Fruit fly (Drosophila melanogaster) whole organism, adult: ENCODE data around the gene Droj2.

Experiments used
- CG11617 ChIP-seq: fragments of 200-800 bp; sonication (Bioruptor generic); optimal IDR thresholded peaks from 2 replicates; lab custom pipeline; 2017; ENCODE audit warnings: mild to moderate bottlenecking, missing biosample characterization, missing genetic modification reagents, missing genetic modification characterization
- CG12768 ChIP-seq: fragments of 200-800 bp; sonication (Bioruptor generic); optimal IDR thresholded peaks from 2 replicates; lab custom pipeline; 2017; ENCODE audit warnings: missing biosample characterization, missing genetic modification characterization, mild to moderate bottlenecking, moderate library complexity, missing genetic modification reagents
- CG14711 ChIP-seq: fragments of 200-800 bp; sonication (Bioruptor generic); optimal IDR thresholded peaks from 2 replicates; lab custom pipeline; 2018; ENCODE audit warnings: missing biosample characterization, mild to moderate bottlenecking, missing genetic modification characterization, moderate library complexity
- CG1620 ChIP-seq: fragments of 200-800 bp; sonication (Bioruptor generic); optimal IDR thresholded peaks from 2 replicates; lab custom pipeline; 2016; ENCODE audit warnings: missing biosample characterization, missing genetic modification characterization
- CG33017 ChIP-seq: fragments of 200-800 bp; sonication (Bioruptor generic); optimal IDR thresholded peaks from 2 replicates; lab custom pipeline; 2018; ENCODE audit warnings: missing biosample characterization, mild to moderate bottlenecking, missing genetic modification characterization, moderate library complexity
- CG5204 ChIP-seq: fragments of 200-800 bp; sonication (Bioruptor generic); optimal IDR thresholded peaks from 2 replicates; lab custom pipeline; 2016; ENCODE audit warnings: missing biosample characterization, missing genetic modification characterization
- CG7045 ChIP-seq: fragments of 200-800 bp; sonication (Bioruptor generic); optimal IDR thresholded peaks from 2 replicates; lab custom pipeline; 2017; ENCODE audit warnings: missing biosample characterization, mild to moderate bottlenecking, missing genetic modification characterization
- CG7101 ChIP-seq: fragments of 200-800 bp; sonication (Bioruptor generic); optimal IDR thresholded peaks from 2 replicates; lab custom pipeline; 2018; ENCODE audit warnings: missing biosample characterization, mild to moderate bottlenecking, missing genetic modification characterization, moderate library complexity
- Clk ChIP-seq: fragments of 200-800 bp; sonication (Bioruptor generic); optimal IDR thresholded peaks from 2 replicates; lab custom pipeline; 2017; ENCODE audit warnings: missing biosample characterization, missing genetic modification characterization
- Crg-1 ChIP-seq: fragments of 200-800 bp; sonication (Bioruptor generic); optimal IDR thresholded peaks from 2 replicates; lab custom pipeline; 2016; ENCODE audit warnings: missing biosample characterization, missing genetic modification characterization
- Hr96 ChIP-seq: fragments of 200-800 bp; sonication (Bioruptor generic); optimal IDR thresholded peaks from 2 replicates; lab custom pipeline; 2016; ENCODE audit warnings: missing biosample characterization, missing genetic modification characterization
- Mnt ChIP-seq: fragments of 200-800 bp; sonication (Bioruptor generic); optimal IDR thresholded peaks from 2 replicates; lab custom pipeline; 2016; ENCODE audit warnings: missing biosample characterization, mild to moderate bottlenecking, missing genetic modification characterization
- bab1 ChIP-seq: fragments of 200-800 bp; sonication (Bioruptor generic); optimal IDR thresholded peaks from 3 replicates; lab custom pipeline; 2019; ENCODE audit warnings: missing biosample characterization, mild to moderate bottlenecking, missing genetic modification characterization, moderate library complexity
- cic ChIP-seq: fragments of 200-800 bp; sonication (Bioruptor generic); optimal IDR thresholded peaks from 2 replicates; lab custom pipeline; 2017; ENCODE audit warnings: missing biosample characterization, mild to moderate bottlenecking, missing genetic modification characterization, moderate library complexity
- cnc ChIP-seq, 2 experiments: fragments of >200 bp; optimal IDR thresholded peaks; 2 replicates each; lab custom pipeline; 2017
- kay ChIP-seq: fragments of 200-800 bp; sonication (Bioruptor generic); peaks from one replicate; lab custom pipeline; 2016; ENCODE audit warnings: missing biosample characterization, missing genetic modification characterization, borderline replicate concordance
- ovo ChIP-seq: fragments of 200-800 bp; sonication (Bioruptor generic); optimal IDR thresholded peaks from 2 replicates; lab custom pipeline; 2016; ENCODE audit warnings: missing biosample characterization, missing genetic modification characterization
- pad ChIP-seq: fragments of 200-800 bp; sonication (Bioruptor generic); optimal IDR thresholded peaks from 3 replicates; lab custom pipeline; 2017; ENCODE audit warnings: missing biosample characterization, missing genetic modification characterization, mild to moderate bottlenecking, moderate library complexity, missing genetic modification reagents
- tj ChIP-seq: fragments of 200-800 bp; sonication (Bioruptor generic); optimal IDR thresholded peaks from 3 replicates; lab custom pipeline; 2017; ENCODE audit warnings: missing biosample characterization, mild to moderate bottlenecking, missing genetic modification characterization, moderate library complexity
- toe ChIP-seq: fragments of 200-800 bp; sonication (Bioruptor generic); optimal IDR thresholded peaks from 2 replicates; lab custom pipeline; 2016; ENCODE audit warnings: missing biosample characterization, missing genetic modification characterization

Gene Droj2

DNA sequence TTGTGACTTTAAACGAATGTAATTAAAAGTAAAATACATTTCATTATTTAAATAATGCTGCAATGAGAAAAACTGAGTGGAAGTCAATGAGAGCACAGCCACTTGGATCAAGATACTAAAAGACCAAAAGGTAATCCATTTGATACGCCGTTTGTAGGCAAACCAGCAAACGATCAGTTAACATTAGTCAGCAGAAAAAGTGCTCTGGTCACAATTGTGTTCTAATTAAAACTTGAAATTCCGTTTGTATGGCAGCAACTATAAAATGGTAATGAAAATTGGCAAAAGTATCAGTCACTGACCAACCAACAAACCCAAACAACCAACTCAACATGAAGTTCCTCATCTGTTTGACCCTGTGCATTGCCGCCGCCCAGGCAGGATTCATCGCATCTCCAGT lies 15.6 kb downstream of the Droj2 start, which contains the start of gene CG14377:
TSS of gene CG14377 (plus strand) at position 301 of the 400 bp plus-strand sequence.
- TF ChIP-seq CG7045 (GFP tag; lab: Kevin White, UChicago): no peak
- TF ChIP-seq CG33017: no peak
- TF ChIP-seq CG7101 (tag; lab: Kevin White, UChicago): no peak
- TF ChIP-seq CG5204 (GFP tag; lab: Kevin White, UChicago): no peak
- TF ChIP-seq CG11617: no peak
- no peak for TF ChIP-seq toe
- no peak for TF ChIP-seq cic
- no peak for TF ChIP-seq bab1 (GFP tag; lab: Kevin White, UChicago)
- TF ChIP-seq Clk (GFP tag; lab: Kevin White, UChicago): no peak
- TF ChIP-seq CG1620: no peak
- TF ChIP-seq tj (GFP tag; lab: Kevin White, UChicago): no peak
- no peak for TF ChIP-seq pad (GFP tag; lab: Kevin White, UChicago)
- TF ChIP-seq CG12768: no peak
- no peak for TF ChIP-seq Hr96 (GFP tag; lab: Kevin White, UChicago)
- TF ChIP-seq CG14711 (tag; lab: Kevin White, UChicago): no peak
- no peak for TF ChIP-seq ovo (GFP tag; lab: Kevin White, UChicago)
- no peak for TF ChIP-seq cnc (optimal IDR thresholded peaks at IDR 0.05; lab: Kevin White, UChicago)
- no peak for TF ChIP-seq kay

- TF ChIP-seq kay: no peak
- TF ChIP-seq toe: no peak
- no peak for TF ChIP-seq cic
- peak; percentile 55 for TF ChIP-seq CG5204 (GFP tag; lab: Kevin White, UChicago)
- TF ChIP-seq CG14711 (tag; lab: Kevin White, UChicago): peak; percentile 63
- TF ChIP-seq ovo (GFP tag; lab: Kevin White, UChicago): peak; percentile 55
- TF ChIP-seq Mnt (GFP tag; lab: Kevin White, UChicago): no peak
- peak; percentile 79 for TF ChIP-seq bab1 (GFP tag; lab: Kevin White, UChicago)
- TF ChIP-seq CG33017: peak; percentile 5
- peak; percentile 37 for TF ChIP-seq Hr96 (GFP tag; lab: Kevin White, UChicago)
- peak; percentile 68 for TF ChIP-seq CG7101 (tag; lab: Kevin White, UChicago)
- no peak for TF ChIP-seq cnc (optimal IDR thresholded peaks at IDR 0.05; lab: Kevin White, UChicago)
- peak; percentile 64 for TF ChIP-seq Crg-1 (GFP tag; lab: Kevin White, UChicago)
- TF ChIP-seq pad (GFP tag; lab: Kevin White, UChicago): peak; percentile 38
- no peak for TF ChIP-seq CG12768
- peak; percentile 55 for TF ChIP-seq CG7045 (GFP tag; lab: Kevin White, UChicago)
- no peak for TF ChIP-seq Clk (GFP tag; lab: Kevin White, UChicago)
- peak; percentile 71 for TF ChIP-seq CG11617
- peak; percentile 27 for TF ChIP-seq CG1620
- peak; percentile 71 for TF ChIP-seq tj (GFP tag; lab: Kevin White, UChicago)
Measured at dm6 chr3R:13400902-13401721, 19.2 kb downstream of the Droj2 start.

dm6 chr3R:13401722-13402296 lies 19.9 kb downstream of the Droj2 start, which contains the start of gene GILT1:
Gene GILT1, minus strand, starts transcription at chr3R:13401862.
- TF ChIP-seq CG12768 (no peak), Crg-1 (GFP tag; lab: Kevin White, UChicago) (no peak), tj (GFP tag; lab: Kevin White, UChicago) (peak; percentile 1), Mnt (GFP tag; lab: Kevin White, UChicago) (peak; percentile 43), CG33017 (no peak), cnc (optimal IDR thresholded peaks at IDR 0.05; lab: Kevin White, UChicago) (no peak), CG7045 (GFP tag; lab: Kevin White, UChicago) (no peak), CG5204 (GFP tag; lab: Kevin White, UChicago) (no peak), Clk (GFP tag; lab: Kevin White, UChicago) (no peak), pad (GFP tag; lab: Kevin White, UChicago) (peak; percentile 59), CG1620 (no peak), ovo (GFP tag; lab: Kevin White, UChicago) (peak; percentile 44), cic (peak; percentile 22), toe (no peak), CG14711 (tag; lab: Kevin White, UChicago) (no peak), CG7101 (tag; lab: Kevin White, UChicago) (peak; percentile 12), kay (peak; percentile 69), bab1 (GFP tag; lab: Kevin White, UChicago) (peak; percentile 39), CG11617 (no peak), Hr96 (GFP tag; lab: Kevin White, UChicago) (no peak)

DNA sequence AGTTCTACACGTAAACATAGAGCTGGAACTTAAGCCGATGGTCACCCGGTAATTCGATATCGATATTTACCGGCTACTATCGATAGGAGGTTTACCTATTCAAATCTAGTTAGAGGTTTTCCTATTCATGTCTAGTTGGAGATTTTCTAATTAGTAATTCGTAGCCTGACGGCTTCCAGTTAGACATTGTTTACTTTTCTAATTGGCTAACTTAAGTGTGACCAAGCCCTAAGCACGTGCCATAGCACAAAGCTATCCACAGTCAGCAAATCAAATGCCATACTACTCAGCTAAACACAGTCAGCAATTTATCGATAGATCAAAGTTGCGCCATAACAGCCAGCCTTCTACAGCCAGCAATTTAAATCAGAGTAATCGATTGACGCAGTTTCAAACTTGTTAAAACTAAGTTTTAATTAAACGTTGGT lies 21.1 kb downstream of the Droj2 start, which contains the start of gene Dpm3:
TSS of gene Dpm3 (minus strand) at position 20 of the 428 bp plus-strand sequence.
- TF ChIP-seq ovo (GFP tag; lab: Kevin White, UChicago) (no peak), Clk (GFP tag; lab: Kevin White, UChicago) (no peak), CG33017 (no peak), Crg-1 (GFP tag; lab: Kevin White, UChicago) (peak; percentile 21), Hr96 (GFP tag; lab: Kevin White, UChicago) (no peak), bab1 (GFP tag; lab: Kevin White, UChicago) (peak; percentile 54), CG7101 (tag; lab: Kevin White, UChicago) (no peak), CG1620 (peak; percentile 58), pad (GFP tag; lab: Kevin White, UChicago) (peak; percentile 15), kay (no peak), CG14711 (tag; lab: Kevin White, UChicago) (no peak), CG7045 (GFP tag; lab: Kevin White, UChicago) (no peak), CG11617 (no peak), tj (GFP tag; lab: Kevin White, UChicago) (peak; percentile 20), cnc (optimal IDR thresholded peaks at IDR 0.05; lab: Kevin White, UChicago) (no peak), cic (no peak), Mnt (GFP tag; lab: Kevin White, UChicago) (peak; percentile 11), CG5204 (GFP tag; lab: Kevin White, UChicago) (no peak), CG12768 (no peak), toe (peak; percentile 39)
